Fruit fly (Drosophila melanogaster): ENCODE results near the gene CG9368.

DNA sequence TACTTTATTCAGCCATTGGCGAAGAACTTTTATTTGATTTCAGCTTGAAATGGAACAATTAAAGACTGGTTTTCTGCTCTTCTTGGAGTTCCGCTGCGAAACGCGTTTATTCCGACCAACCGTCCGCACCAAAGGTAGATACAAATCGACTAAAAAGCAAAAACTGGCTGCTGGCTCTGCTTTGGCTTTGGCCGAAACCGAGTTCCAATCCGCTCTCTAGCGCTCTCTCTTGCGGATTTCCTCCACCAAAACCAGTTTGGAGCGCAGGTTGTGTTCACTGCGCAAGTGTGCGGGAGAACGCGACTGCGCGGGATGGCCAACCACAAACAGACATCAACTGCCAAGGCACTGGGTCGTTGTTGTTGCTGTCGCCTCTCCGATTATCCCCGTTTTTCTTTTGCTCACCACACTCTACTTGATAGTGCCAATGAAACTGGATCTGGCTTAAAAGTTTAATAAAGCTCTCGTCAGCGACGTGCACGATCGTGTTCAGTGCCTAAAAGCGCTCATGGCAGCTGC, 34.1 kb downstream of the CG9368 start, which contains the start of gene wnd:
- TF ChIP-seq Myc (optimal IDR thresholded peaks at IDR 0.05) = no peak
- no peak for TF ChIP-seq psq (optimal IDR thresholded peaks at IDR 0.05)
- no peak for TF ChIP-seq ttk (optimal IDR thresholded peaks at IDR 0.05)

Data from Kc167 (cell line).